Fruit fly (Drosophila melanogaster): ENCODE results near the gene CRMP.
A peak's percentile ranks its signal among the peaks of the same experiment; 100 is the strongest.

CRMP gene

dm6 chr3R:5591398-5591853, 20.5 kb downstream of the CRMP start, which contains the start of the genes noi and Vha26 (continued):
- TF ChIP-seq ase (GFP tag; IDR thresholded peaks at IDR 0.05) (0 out of 3 replicates have a peak, but pooled peaks have one; percentile 8), pfk (GFP tag; optimal IDR thresholded peaks at IDR 0.05) (peak; percentile 39), CG14667 (GFP tag; IDR thresholded peaks at IDR 0.05) (no peak), danr (GFP tag; IDR thresholded peaks at IDR 0.05) (no peak), corto (GFP tag; optimal IDR thresholded peaks at IDR 0.05) (no peak), Taf1 (GFP tag; IDR thresholded peaks at IDR 0.05) (no peak), CG7271 (tag; optimal IDR thresholded peaks at IDR 0.05) (no peak), CG30020 (tag; optimal IDR thresholded peaks at IDR 0.05) (peak; percentile 97), dpn (GFP tag; optimal IDR thresholded peaks at IDR 0.05) (peak; percentile 16 to 21), CG32767 (GFP tag; IDR thresholded peaks at IDR 0.05) (peak; percentile 40; the same call in 1 of the 2 replicates), ranshi (GFP tag; IDR thresholded peaks at IDR 0.05) (no peak), CG4282 (GFP tag; optimal IDR thresholded peaks at IDR 0.05) (no peak), exex (tag; optimal IDR thresholded peaks at IDR 0.05) (no peak), Dll (GFP tag; IDR thresholded peaks at IDR 0.05; ENCODE audit: partially characterized antibody) (peak; percentile 62; the same call in 2 of the 4 replicates), CG8089 (GFP tag; optimal IDR thresholded peaks at IDR 0.05) (no peak), fru (optimal IDR thresholded peaks at IDR 0.05) (no peak), gce (GFP tag; IDR thresholded peaks at IDR 0.05) (no peak), nau (GFP tag; optimal IDR thresholded peaks at IDR 0.05) (no peak), dimm (GFP tag; IDR thresholded peaks at IDR 0.05) (no peak), CG1832 (GFP tag; optimal IDR thresholded peaks at IDR 0.05) (no peak), sens (GFP tag) (peak; percentile 91), CoRest (tag; optimal IDR thresholded peaks at IDR 0.05) (no peak), CG10979 (tag; optimal IDR thresholded peaks at IDR 0.05) (peak; percentile 21), Hr78 (GFP tag; optimal IDR thresholded peaks at IDR 0.05) (peak in 1 of 2 experiments; percentile 54), CG11093 (GFP tag; IDR thresholded peaks at IDR 0.05) (no peak), lov (optimal IDR thresholded peaks at IDR 0.05) (no peak), lov (GFP tag; IDR thresholded peaks at IDR 0.05) (no peak), ap (GFP tag; IDR thresholded peaks at IDR 0.05) (no peak), zen2 (GFP tag; IDR thresholded peaks at IDR 0.05; ENCODE audit: partially characterized antibody) (no peak), dysf (GFP tag; IDR thresholded peaks at IDR 0.05) (0 out of 3 replicates have a peak, but pooled peaks have one; percentile 35), CG8765 (GFP tag; IDR thresholded peaks at IDR 0.05) (0 out of 2 replicates have a peak, but pooled peaks have one; percentile 25), HmgZ (tag; optimal IDR thresholded peaks at IDR 0.05) (peak; percentile 87), Lpt (GFP tag; optimal IDR thresholded peaks at IDR 0.05) (no peak), Trl (optimal IDR thresholded peaks at IDR 0.05) (no peak), Trl (GFP tag; optimal IDR thresholded peaks at IDR 0.05) (no peak), Optix (GFP tag; IDR thresholded peaks at IDR 0.05) (no peak), wdn (GFP tag; IDR thresholded peaks at IDR 0.05) (no peak), CG34224 (GFP tag; IDR thresholded peaks at IDR 0.05; ENCODE audit: partially characterized antibody) (peak; percentile 47; the same call in 2 of the 3 replicates), Meics (GFP tag; optimal IDR thresholded peaks at IDR 0.05) (peak; percentile 2), cg (GFP tag; optimal IDR thresholded peaks at IDR 0.05) (peak; percentile 56), row (GFP tag; IDR thresholded peaks at IDR 0.05) (peak; percentile 91), CG17568 (GFP tag; optimal IDR thresholded peaks at IDR 0.05) (no peak), HHEX (GFP tag; optimal IDR thresholded peaks at IDR 0.05) (no peak), Dref (GFP tag; IDR thresholded peaks at IDR 0.05) (peak; percentile 73), CG16863 (GFP tag; optimal IDR thresholded peaks at IDR 0.05) (no peak), CG10274 (GFP tag; optimal IDR thresholded peaks at IDR 0.05) (no peak), Mes4 (GFP tag; optimal IDR thresholded peaks at IDR 0.05) (peak; percentile 31), CG8478 (optimal IDR thresholded peaks at IDR 0.05) (no peak), tx (GFP tag; optimal IDR thresholded peaks at IDR 0.05) (no peak), CG16815 (GFP tag; optimal IDR thresholded peaks at IDR 0.05) (no peak), salm (tag; optimal IDR thresholded peaks at IDR 0.05) (no peak), CG7357 (GFP tag; IDR thresholded peaks at IDR 0.05) (peak; percentile 98), Atf-2 (GFP tag; optimal IDR thresholded peaks at IDR 0.05) (no peak)
